Worm (Caenorhabditis elegans): ENCODE data around the gene sru-26.

ce11 chrIV:12537694-12538093 lies 50.4 kb downstream of the sru-26 start:
- TF ChIP-seq nhr-12 (tag; optimal IDR thresholded peaks at IDR 0.05), result no peak
- TF ChIP-seq fos-1 (tag; optimal IDR thresholded peaks at IDR 0.05), result no peak
- no peak for TF ChIP-seq aha-1 (tag; optimal IDR thresholded peaks at IDR 0.05)
- TF ChIP-seq snpc-4 (tag; optimal IDR thresholded peaks at IDR 0.05), result no peak
- TF ChIP-seq sox-4 (tag; optimal IDR thresholded peaks at IDR 0.05), result no peak

All from whole organism, L1 larva.